Fruit fly (Drosophila melanogaster): Measurements from ENCODE around the gene CG1309.

dm6 chr3L:4293304-4293703 is 34.1 kb downstream of the CG1309 start:
- no peak for TF ChIP-seq CG7045 (GFP tag; optimal IDR thresholded peaks at IDR 0.05)
- no peak for TF ChIP-seq pad (GFP tag; optimal IDR thresholded peaks at IDR 0.05)
- TF ChIP-seq CG33017 (tag; optimal IDR thresholded peaks at IDR 0.05): no peak
- no peak for TF ChIP-seq CG1620 (GFP tag; optimal IDR thresholded peaks at IDR 0.05)
- no peak for TF ChIP-seq kay (GFP tag; ENCODE audit: borderline replicate concordance)
- no peak for TF ChIP-seq toe (GFP tag; optimal IDR thresholded peaks at IDR 0.05)
- TF ChIP-seq cic (GFP tag; optimal IDR thresholded peaks at IDR 0.05): no peak
- TF ChIP-seq ovo (GFP tag; optimal IDR thresholded peaks at IDR 0.05): no peak
- no peak for TF ChIP-seq Hr96 (GFP tag; optimal IDR thresholded peaks at IDR 0.05)

Data from whole organism, adult.